Fruit fly (Drosophila melanogaster) whole organism, adult: ENCODE results near the gene fz2.

Experiments
- CG12768 ChIP-seq: fragments of 200-800 bp; sonication (Bioruptor generic); optimal IDR thresholded peaks from 2 replicates; lab custom pipeline; 2017; ENCODE audit warnings: missing biosample characterization, missing genetic modification characterization, mild to moderate bottlenecking, moderate library complexity, missing genetic modification reagents
- CG14711 ChIP-seq: fragments of 200-800 bp; sonication (Bioruptor generic); optimal IDR thresholded peaks from 2 replicates; lab custom pipeline; 2018; ENCODE audit warnings: missing biosample characterization, mild to moderate bottlenecking, missing genetic modification characterization, moderate library complexity
- CG1620 ChIP-seq: fragments of 200-800 bp; sonication (Bioruptor generic); optimal IDR thresholded peaks from 2 replicates; lab custom pipeline; 2016; ENCODE audit warnings: missing biosample characterization, missing genetic modification characterization
- CG33017 ChIP-seq: fragments of 200-800 bp; sonication (Bioruptor generic); optimal IDR thresholded peaks from 2 replicates; lab custom pipeline; 2018; ENCODE audit warnings: missing biosample characterization, mild to moderate bottlenecking, missing genetic modification characterization, moderate library complexity
- CG7045 ChIP-seq: fragments of 200-800 bp; sonication (Bioruptor generic); optimal IDR thresholded peaks from 2 replicates; lab custom pipeline; 2017; ENCODE audit warnings: missing biosample characterization, mild to moderate bottlenecking, missing genetic modification characterization
- CG7101 ChIP-seq: fragments of 200-800 bp; sonication (Bioruptor generic); optimal IDR thresholded peaks from 2 replicates; lab custom pipeline; 2018; ENCODE audit warnings: missing biosample characterization, mild to moderate bottlenecking, missing genetic modification characterization, moderate library complexity
- Clk ChIP-seq: fragments of 200-800 bp; sonication (Bioruptor generic); optimal IDR thresholded peaks from 2 replicates; lab custom pipeline; 2017; ENCODE audit warnings: missing biosample characterization, missing genetic modification characterization
- Hr96 ChIP-seq: fragments of 200-800 bp; sonication (Bioruptor generic); optimal IDR thresholded peaks from 2 replicates; lab custom pipeline; 2016; ENCODE audit warnings: missing biosample characterization, missing genetic modification characterization
- Mnt ChIP-seq: fragments of 200-800 bp; sonication (Bioruptor generic); optimal IDR thresholded peaks from 2 replicates; lab custom pipeline; 2016; ENCODE audit warnings: missing biosample characterization, mild to moderate bottlenecking, missing genetic modification characterization
- bab1 ChIP-seq: fragments of 200-800 bp; sonication (Bioruptor generic); optimal IDR thresholded peaks from 3 replicates; lab custom pipeline; 2019; ENCODE audit warnings: missing biosample characterization, mild to moderate bottlenecking, missing genetic modification characterization, moderate library complexity
- kay ChIP-seq: fragments of 200-800 bp; sonication (Bioruptor generic); peaks from one replicate; lab custom pipeline; 2016; ENCODE audit warnings: missing biosample characterization, missing genetic modification characterization, borderline replicate concordance
- ovo ChIP-seq: fragments of 200-800 bp; sonication (Bioruptor generic); optimal IDR thresholded peaks from 2 replicates; lab custom pipeline; 2016; ENCODE audit warnings: missing biosample characterization, missing genetic modification characterization
- tj ChIP-seq: fragments of 200-800 bp; sonication (Bioruptor generic); optimal IDR thresholded peaks from 3 replicates; lab custom pipeline; 2017; ENCODE audit warnings: missing biosample characterization, mild to moderate bottlenecking, missing genetic modification characterization, moderate library complexity
- toe ChIP-seq: fragments of 200-800 bp; sonication (Bioruptor generic); optimal IDR thresholded peaks from 2 replicates; lab custom pipeline; 2016; ENCODE audit warnings: missing biosample characterization, missing genetic modification characterization

DNA sequence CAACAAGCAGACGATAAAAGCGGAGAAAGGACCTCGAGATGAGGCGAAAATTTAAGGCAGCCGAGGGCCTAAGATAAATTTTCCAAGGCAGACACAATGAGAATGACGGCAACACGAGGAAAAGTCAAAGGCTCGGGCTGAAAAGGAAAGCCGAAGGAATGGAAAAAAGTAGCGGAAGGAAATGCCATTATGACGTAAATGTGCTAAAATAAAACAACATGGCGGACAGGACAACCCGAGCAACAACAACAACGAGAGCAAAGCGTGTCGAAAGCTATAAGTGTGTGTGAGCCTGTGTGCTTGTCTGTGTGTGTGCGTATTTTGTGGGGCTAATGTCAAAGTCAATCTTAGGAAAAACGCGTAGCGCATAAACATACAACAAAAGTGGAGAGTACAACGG lies 5.7 kb downstream of the fz2 start:
- TF ChIP-seq toe (no peak), Hr96 (GFP tag; lab: Kevin White, UChicago) (no peak), CG1620 (GFP tag; lab: Kevin White, UChicago) (no peak), CG33017 (tag; lab: Kevin White, UChicago) (no peak), CG7045 (no peak), ovo (GFP tag; lab: Kevin White, UChicago) (no peak), tj (no peak), CG14711 (no peak), kay (GFP tag; lab: Kevin White, UChicago) (no peak), bab1 (GFP tag; lab: Kevin White, UChicago) (no peak), Mnt (GFP tag; lab: Kevin White, UChicago) (no peak), CG7101 (tag; lab: Kevin White, UChicago) (no peak), Clk (GFP tag; lab: Kevin White, UChicago) (no peak), CG12768 (GFP tag; lab: Kevin White, UChicago) (no peak)
